Fruit fly (Drosophila melanogaster): ENCODE data around the gene Acbp1.

Gene Acbp1

dm6 chr2L:8159498-8159897 is 2.8 kb downstream of the Acbp1 start, which contains the start of the genes PAPLA1 and Rbsn-5 (continued):
- TF ChIP-seq Hand (GFP tag; optimal IDR thresholded peaks at IDR 0.05) (peak; percentile 82), CG9727 (GFP tag; optimal IDR thresholded peaks at IDR 0.05) (peak; percentile 89), bsh (GFP tag; optimal IDR thresholded peaks at IDR 0.05) (peak; percentile 82 to 95), sc (optimal IDR thresholded peaks at IDR 0.05) (no peak), sc (GFP tag; optimal IDR thresholded peaks at IDR 0.05) (peak; percentile 84), schlank (tag; optimal IDR thresholded peaks at IDR 0.05) (peak; percentile 87), chinmo (GFP tag; IDR thresholded peaks at IDR 0.05; ENCODE audit: partially characterized antibody) (no peak), wek (GFP tag; optimal IDR thresholded peaks at IDR 0.05) (peak; percentile 66), rib (GFP tag; IDR thresholded peaks at IDR 0.05) (peak; percentile 82), Taf1 (GFP tag; IDR thresholded peaks at IDR 0.05) (peak; percentile 78), psq (GFP tag; optimal IDR thresholded peaks at IDR 0.05) (peak; percentile 74), CG32772 (GFP tag; IDR thresholded peaks at IDR 0.05) (peak; percentile 94), MBD-R2 (GFP tag; IDR thresholded peaks at IDR 0.05) (peak; percentile 97), da (GFP tag; optimal IDR thresholded peaks at IDR 0.05) (peak; percentile 86), CG1603 (tag; optimal IDR thresholded peaks at IDR 0.05) (peak; percentile 95), slbo (GFP tag; IDR thresholded peaks at IDR 0.05) (peak; percentile 97), CG2875 (GFP tag; optimal IDR thresholded peaks at IDR 0.05) (peak; percentile 80), sqz (GFP tag; optimal IDR thresholded peaks at IDR 0.05) (peak; percentile 80), CG18262 (tag; optimal IDR thresholded peaks at IDR 0.05) (peak; percentile 90), CG5180 (GFP tag; optimal IDR thresholded peaks at IDR 0.05) (peak; percentile 55), CG8924 (tag; optimal IDR thresholded peaks at IDR 0.05) (peak; percentile 91), disco-r (GFP tag; optimal IDR thresholded peaks at IDR 0.05) (peak; percentile 86), Sin3A (optimal IDR thresholded peaks at IDR 0.05) (peak; percentile 25), CG18599 (GFP tag; optimal IDR thresholded peaks at IDR 0.05) (peak; percentile 94), crp (GFP tag; optimal IDR thresholded peaks at IDR 0.05) (peak; percentile 24 to 78), BtbVII (GFP tag; optimal IDR thresholded peaks at IDR 0.05) (peak; percentile 87), ranshi (GFP tag; IDR thresholded peaks at IDR 0.05) (peak; percentile 93), Hr51 (GFP tag; optimal IDR thresholded peaks at IDR 0.05) (peak; percentile 92), sim (GFP tag; IDR thresholded peaks at IDR 0.05) (peak; percentile 61; the same call in 1 of the 2 replicates), YL-1 (GFP tag; optimal IDR thresholded peaks at IDR 0.05) (peak; percentile 73), CG8089 (GFP tag; optimal IDR thresholded peaks at IDR 0.05) (peak; percentile 93), ham (GFP tag; IDR thresholded peaks at IDR 0.05) (peak; percentile 87), emc (GFP tag; optimal IDR thresholded peaks at IDR 0.05) (peak; percentile 93), dimm (GFP tag; IDR thresholded peaks at IDR 0.05) (peak; percentile 73), CG3995 (GFP tag; optimal IDR thresholded peaks at IDR 0.05) (peak; percentile 70), wor (GFP tag; IDR thresholded peaks at IDR 0.05) (peak; percentile 72), CG12219 (GFP tag; optimal IDR thresholded peaks at IDR 0.05) (peak; percentile 86), grau (tag; optimal IDR thresholded peaks at IDR 0.05) (peak; percentile 91), sens (GFP tag) (peak; percentile 99), klu (GFP tag; IDR thresholded peaks at IDR 0.05) (peak; percentile 86), D19B (GFP tag; optimal IDR thresholded peaks at IDR 0.05) (peak; percentile 78), unpg (GFP tag; optimal IDR thresholded peaks at IDR 0.05) (peak; percentile 93), peb (GFP tag; IDR thresholded peaks at IDR 0.05) (peak; percentile 87), Atf6 (GFP tag; IDR thresholded peaks at IDR 0.05) (peak; percentile 86; the same call in 1 of the 2 replicates), Adf1 (GFP tag; IDR thresholded peaks at IDR 0.05) (peak; percentile 64), hkb (optimal IDR thresholded peaks at IDR 0.05) (no peak), hkb (GFP tag; IDR thresholded peaks at IDR 0.05) (peak; percentile 90), so (GFP tag; IDR thresholded peaks at IDR 0.05) (peak; percentile 88), Drgx (GFP tag; IDR thresholded peaks at IDR 0.05) (peak; percentile 79), CG4424 (GFP tag; optimal IDR thresholded peaks at IDR 0.05) (peak; percentile 96), Hr78 (GFP tag; optimal IDR thresholded peaks at IDR 0.05) (no peak), onecut (GFP tag; IDR thresholded peaks at IDR 0.05) (peak; percentile 74)

Data from whole organism, embryonic.